Fruit fly (Drosophila melanogaster): ENCODE results near the gene CG12974.

DNA sequence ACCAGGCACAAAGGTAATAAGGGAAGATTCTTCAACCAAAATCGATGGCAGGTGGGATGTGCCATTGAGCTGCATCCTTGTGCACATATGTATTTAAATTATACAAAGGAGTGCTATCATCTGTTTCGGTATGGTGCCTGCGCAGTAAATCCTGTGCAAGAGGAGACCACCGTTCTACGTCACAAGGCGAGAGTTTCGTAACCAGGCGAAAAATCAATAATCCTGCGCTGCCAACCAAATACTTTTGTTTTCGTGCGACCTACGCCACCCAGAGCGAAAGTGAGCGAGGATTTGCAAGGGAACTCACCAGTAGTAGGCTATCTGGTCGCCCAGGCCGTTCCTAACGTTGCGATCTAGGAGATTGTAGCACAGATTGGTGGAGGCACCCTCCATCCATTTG is 6.6 kb downstream of the CG12974 start:
- TF ChIP-seq CG9139 (GFP tag; optimal IDR thresholded peaks at IDR 0.05) (no peak), Gug (GFP tag; IDR thresholded peaks at IDR 0.05) (no peak), Ets96B (tag; optimal IDR thresholded peaks at IDR 0.05) (no peak)

All from whole organism, prepupa.